Worm (Caenorhabditis elegans) whole organism, L3 larva: Measurements from ENCODE around the gene B0250.18.

Experiments used
- aly-2 ChIP-seq: fragments of 150-350 bp; optimal IDR thresholded peaks from 2 replicates; lab custom pipeline; 2014; ENCODE audit warnings: missing biosample characterization, missing genetic modification characterization
- elt-3 ChIP-seq, 3 experiments: fragments of 150-350 bp in 1 of 3; sonication (generic microtip) in 2 of 3; optimal IDR thresholded peaks; 2 replicates in 2 of 3; 4 replicates in 1 of 3; lab custom pipeline; 2014 to 2017; ENCODE audit warnings: missing biosample characterization in 3 of 3, missing genetic modification characterization in 3 of 3
- pha-4 ChIP-seq: fragments of 150-350 bp; optimal IDR thresholded peaks from 2 replicates; lab custom pipeline; 2014; ENCODE audit warnings: missing biosample characterization, missing genetic modification reagents, missing genetic modification characterization
- ztf-11 ChIP-seq: fragments of 150-350 bp; optimal IDR thresholded peaks from 2 replicates; lab custom pipeline; 2014; ENCODE audit warnings: missing biosample characterization, missing genetic modification characterization

DNA sequence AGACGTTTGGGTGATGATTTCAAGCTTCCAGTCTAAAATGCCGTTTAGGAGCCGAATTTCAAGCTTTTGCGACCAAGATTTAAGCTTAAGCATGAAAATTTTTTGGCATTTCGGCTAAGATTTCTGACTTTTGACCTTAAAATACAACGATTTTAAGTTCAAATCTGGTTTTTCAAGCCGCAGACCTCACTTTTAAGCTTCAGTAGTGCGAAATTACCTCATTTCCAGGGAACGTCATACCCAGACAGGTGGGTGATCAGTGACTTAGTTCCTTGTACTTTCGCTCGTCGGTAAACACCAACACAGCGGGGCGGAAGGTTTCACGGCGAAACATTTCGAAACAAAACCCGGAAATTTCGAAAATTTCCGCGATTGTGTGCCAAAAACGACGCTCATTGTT is 44.4 kb downstream of the B0250.18 start:
- no peak for TF ChIP-seq elt-3 (tag; optimal IDR thresholded peaks at IDR 0.05; lab: Kevin White, UChicago)
- no peak for TF ChIP-seq aly-2 (tag; lab: Kevin White, UChicago)
- no peak for TF ChIP-seq pha-4 (tag; lab: Kevin White, UChicago)
- no peak for TF ChIP-seq ztf-11
